Worm (Caenorhabditis elegans): Measurements from ENCODE around the gene cgef-1.

Gene cgef-1

ce11 chrX:2771742-2772141, at the start of gene cgef-1:
cgef-1 (plus strand) TSS chrX:2772042.
- no peak for TF ChIP-seq ama-1 (optimal IDR thresholded peaks at IDR 0.05)
- peak; percentile 5 for TF ChIP-seq lin-39 (tag; optimal IDR thresholded peaks at IDR 0.05)

DNA sequence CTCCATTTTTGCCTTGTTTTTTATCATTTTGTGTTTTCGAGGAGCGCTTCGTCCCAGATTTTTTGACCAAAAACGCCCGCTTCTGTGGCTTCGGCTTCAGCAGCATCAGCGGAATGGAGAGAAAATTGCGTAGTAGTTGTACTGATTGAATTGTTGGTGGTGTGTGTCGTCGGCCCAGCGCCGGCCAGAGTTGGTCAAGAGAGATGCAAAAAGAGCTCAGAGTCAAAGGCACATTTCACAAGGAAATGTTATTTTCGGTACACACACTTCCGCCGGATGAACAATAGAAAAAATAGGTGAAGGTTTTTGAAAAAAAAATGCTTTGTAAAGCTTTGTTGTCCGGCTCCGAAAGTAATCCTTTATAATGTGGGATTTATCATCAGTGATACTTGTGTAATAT, 44.2 kb upstream of the cgef-1 start:
- TF ChIP-seq fkh-10 (GFP tag; optimal IDR thresholded peaks at IDR 0.05) (peak; percentile 52), R02D3.7 (tag; optimal IDR thresholded peaks at IDR 0.05) (no peak), eor-1 (tag; optimal IDR thresholded peaks at IDR 0.05) (no peak)

ce11 chrX:2729857-2730256, 42.0 kb upstream of the cgef-1 start:
- TF ChIP-seq pqm-1 (tag; optimal IDR thresholded peaks at IDR 0.05) (no peak), nhr-28 (tag; optimal IDR thresholded peaks at IDR 0.05) (no peak), fkh-10 (GFP tag; optimal IDR thresholded peaks at IDR 0.05) (peak; percentile 28)

ce11 chrX:2731416-2731815, 40.4 kb upstream of the cgef-1 start:
- TF ChIP-seq nfya-1 (tag; optimal IDR thresholded peaks at IDR 0.05; ENCODE audit: insufficient read depth) (peak; percentile 37), hmg-11 (tag; optimal IDR thresholded peaks at IDR 0.05) (peak; percentile 28), egl-5 (tag; optimal IDR thresholded peaks at IDR 0.05) (no peak)

DNA sequence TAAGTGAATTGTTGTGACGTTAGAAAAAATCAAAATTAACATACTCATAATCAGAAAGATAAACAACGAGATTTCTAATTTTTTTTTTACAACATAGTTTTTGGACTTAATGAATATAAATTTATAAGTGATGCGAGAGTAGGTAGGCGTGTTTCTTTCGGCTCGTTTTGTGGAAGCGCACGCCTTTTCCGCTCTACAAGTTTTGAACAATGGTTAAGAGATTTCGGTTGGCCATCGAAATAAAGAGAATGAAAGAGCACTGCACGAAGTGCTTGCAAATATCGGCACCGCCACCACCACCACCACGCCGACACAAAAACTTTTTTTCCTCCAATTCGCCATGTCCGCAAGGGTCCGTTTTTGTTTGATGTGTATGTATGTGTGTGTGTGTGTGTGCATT, 22.9 kb upstream of the cgef-1 start:
- no peak for TF ChIP-seq zag-1 (tag; optimal IDR thresholded peaks at IDR 0.05)
- no peak for TF ChIP-seq nhr-28 (tag; optimal IDR thresholded peaks at IDR 0.05)
- TF ChIP-seq pqm-1 (tag; optimal IDR thresholded peaks at IDR 0.05), result no peak
- TF ChIP-seq pha-4 (tag; optimal IDR thresholded peaks at IDR 0.05), result no peak
- no peak for TF ChIP-seq sea-2 (GFP tag; optimal IDR thresholded peaks at IDR 0.05)
- TF ChIP-seq nfya-1 (tag; optimal IDR thresholded peaks at IDR 0.05; ENCODE audit: insufficient read depth), result no peak
- no peak for TF ChIP-seq elt-3 (tag; optimal IDR thresholded peaks at IDR 0.05)
- TF ChIP-seq nhr-77 (tag; optimal IDR thresholded peaks at IDR 0.05), result no peak
- no peak for TF ChIP-seq fkh-2 (tag; optimal IDR thresholded peaks at IDR 0.05)
- no peak for TF ChIP-seq ceh-82 (tag; optimal IDR thresholded peaks at IDR 0.05)
- no peak for TF ChIP-seq ceh-9 (tag; optimal IDR thresholded peaks at IDR 0.05)
- TF ChIP-seq ceh-16 (tag; optimal IDR thresholded peaks at IDR 0.05), result no peak
- TF ChIP-seq ama-1 (optimal IDR thresholded peaks at IDR 0.05), result no peak
- TF ChIP-seq mml-1 (tag; optimal IDR thresholded peaks at IDR 0.05), result no peak
- TF ChIP-seq nhr-25 (tag; optimal IDR thresholded peaks at IDR 0.05), result no peak
- no peak for TF ChIP-seq lin-39 (tag; optimal IDR thresholded peaks at IDR 0.05)
- no peak for TF ChIP-seq unc-62 (GFP tag; optimal IDR thresholded peaks at IDR 0.05)
- TF ChIP-seq aly-2 (tag; optimal IDR thresholded peaks at IDR 0.05), result no peak

- TF ChIP-seq mml-1 (tag; optimal IDR thresholded peaks at IDR 0.05), result no peak
- no peak for TF ChIP-seq nfya-1 (tag; optimal IDR thresholded peaks at IDR 0.05; ENCODE audit: insufficient read depth)
- TF ChIP-seq elt-1 (tag; optimal IDR thresholded peaks at IDR 0.05), result no peak
- TF ChIP-seq fkh-10 (GFP tag; optimal IDR thresholded peaks at IDR 0.05), result no peak
- no peak for TF ChIP-seq daf-12 (tag; optimal IDR thresholded peaks at IDR 0.05)
- no peak for TF ChIP-seq zag-1 (tag; optimal IDR thresholded peaks at IDR 0.05)
Observed at ce11 chrX:2752841-2753240, 19.0 kb upstream of the cgef-1 start.

DNA sequence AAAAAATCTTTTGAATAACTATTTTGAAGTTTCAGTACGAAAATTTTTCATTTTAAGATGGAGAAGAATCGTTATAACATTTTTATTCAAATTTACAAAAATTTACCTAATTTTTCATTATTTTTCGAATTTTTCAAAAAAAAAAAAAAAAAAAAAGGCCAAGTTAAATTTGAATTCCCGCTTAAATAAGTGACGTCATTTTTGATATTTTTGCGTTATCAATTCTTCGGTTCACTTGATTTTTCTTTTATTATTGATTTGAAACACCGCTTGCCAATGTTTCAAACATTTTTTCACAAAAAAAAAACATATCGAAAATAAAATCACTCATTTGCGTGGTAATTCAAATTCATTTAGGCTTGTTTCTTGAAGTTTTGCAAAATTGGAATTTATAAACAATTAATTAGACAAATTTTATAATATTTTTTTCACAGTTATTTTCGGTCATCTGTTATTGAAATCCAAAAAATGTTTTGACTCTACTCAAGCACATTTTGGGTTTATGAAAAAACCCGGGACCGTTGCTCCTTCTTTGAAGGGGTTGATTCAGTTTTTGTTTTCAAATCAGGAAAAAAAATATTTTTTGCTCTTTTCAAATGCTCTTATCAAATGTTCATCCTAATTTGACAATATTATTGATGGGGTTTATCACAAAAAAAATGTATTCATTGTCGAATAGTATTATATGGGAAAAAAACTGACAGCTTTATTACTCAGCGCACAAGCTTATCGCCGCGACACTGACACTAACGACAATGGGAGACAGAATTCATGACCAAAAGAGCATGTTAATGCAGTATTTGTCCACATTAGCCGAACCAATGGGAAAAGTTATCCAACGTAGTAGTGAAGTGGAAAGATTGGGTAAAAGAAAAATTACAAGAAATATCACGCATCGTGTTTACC, 17.6 kb upstream of the cgef-1 start:
- TF ChIP-seq fos-1 (tag; optimal IDR thresholded peaks at IDR 0.05), result no peak
- TF ChIP-seq elt-2 (tag; optimal IDR thresholded peaks at IDR 0.05), result peak; percentile 53
